Worm (Caenorhabditis elegans): ENCODE measurements around the gene T24D5.1.

DNA sequence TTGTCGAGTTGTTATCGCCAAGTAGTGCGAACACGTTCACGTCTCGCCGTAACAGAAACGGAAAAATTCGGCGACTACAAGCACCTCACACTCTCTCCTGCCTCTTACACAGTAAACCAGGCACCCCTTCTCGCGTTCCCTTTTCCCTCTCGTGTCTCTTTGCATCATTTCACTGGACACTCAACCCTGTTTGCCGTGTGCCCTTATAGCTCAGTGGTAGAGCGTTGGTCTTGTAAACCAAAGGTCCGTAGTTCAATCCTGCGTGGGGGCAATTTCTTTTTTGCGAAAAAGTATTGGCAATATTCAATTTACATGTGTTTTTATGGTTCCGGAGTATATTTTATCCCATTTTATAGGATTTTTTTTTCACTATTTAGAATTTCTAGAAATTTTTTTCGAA, 11.0 kb upstream of the T24D5.1 start:
- TF ChIP-seq egl-27 (tag; optimal IDR thresholded peaks at IDR 0.05) (peak; percentile 66), nhr-10 (tag; optimal IDR thresholded peaks at IDR 0.05) (no peak), mdl-1 (tag; optimal IDR thresholded peaks at IDR 0.05) (peak in 1 of 2 experiments; percentile 24), unc-39 (tag; optimal IDR thresholded peaks at IDR 0.05) (no peak), lin-39 (tag; optimal IDR thresholded peaks at IDR 0.05) (no peak), nhr-237 (tag; optimal IDR thresholded peaks at IDR 0.05) (no peak), nhr-11 (tag; optimal IDR thresholded peaks at IDR 0.05) (no peak), dmd-4 (tag; optimal IDR thresholded peaks at IDR 0.05) (no peak)
